Fruit fly (Drosophila melanogaster) whole organism, embryonic: ENCODE results near the gene MESK4.

Experiments
- CG10274 ChIP-seq: fragments of 200-800 bp; sonication (Bioruptor generic); optimal IDR thresholded peaks from 3 replicates; lab custom pipeline; 2017; ENCODE audit warnings: missing biosample characterization, mild to moderate bottlenecking, missing genetic modification characterization
- CG12155 ChIP-seq: fragments of 200-800 bp; sonication (Bioruptor generic); optimal IDR thresholded peaks from 3 replicates; lab custom pipeline; 2016; ENCODE audit warnings: missing biosample characterization, missing genetic modification characterization
- CG13894 ChIP-seq: fragments of 200-800 bp; sonication (Bioruptor generic); optimal IDR thresholded peaks from 3 replicates; lab custom pipeline; 2018; ENCODE audit warnings: missing biosample characterization, mild to moderate bottlenecking, missing genetic modification characterization, moderate library complexity
- CG14050 ChIP-seq: fragments of 200-800 bp; sonication (Bioruptor generic); IDR thresholded peaks from 3 replicates; pipeline ENCODE4 v1.3.6; 2022; ENCODE audit warnings: missing biosample characterization, missing genetic modification characterization
- CG14860 ChIP-seq: fragments of 200-800 bp; sonication (Bioruptor generic); IDR thresholded peaks from 3 replicates; pipeline ENCODE4 v1.3.6; 2022; ENCODE audit warnings: missing biosample characterization, missing genetic modification characterization; ENCODE audit not compliant: partially characterized antibody
- CG14965 ChIP-seq: fragments of 200-800 bp; sonication (Bioruptor generic); optimal IDR thresholded peaks from 2 replicates; lab custom pipeline; 2016; ENCODE audit warnings: missing biosample characterization, missing genetic modification characterization, borderline replicate concordance
- CG17385 ChIP-seq: fragments of 200-800 bp; sonication (Bioruptor generic); optimal IDR thresholded peaks from 3 replicates; lab custom pipeline; 2018; ENCODE audit warnings: missing biosample characterization, mild to moderate bottlenecking, missing genetic modification characterization
- CG18262 ChIP-seq: fragments of 200-800 bp; optimal IDR thresholded peaks from 3 replicates; lab custom pipeline; 2019; ENCODE audit warnings: missing biosample characterization, mild to moderate bottlenecking, missing genetic modification characterization, moderate library complexity
- CG18599 ChIP-seq: fragments of 200-800 bp; sonication (Bioruptor generic); optimal IDR thresholded peaks from 3 replicates; lab custom pipeline; 2017; ENCODE audit warnings: missing biosample characterization, missing genetic modification characterization, mild to moderate bottlenecking, moderate library complexity, missing genetic modification reagents
- CG18764 ChIP-seq: fragments of 200-800 bp; sonication (Bioruptor generic); optimal IDR thresholded peaks from 3 replicates; lab custom pipeline; 2016; ENCODE audit warnings: missing biosample characterization, missing genetic modification characterization
- CG2202 ChIP-seq: fragments of 200-800 bp; sonication (Bioruptor generic); optimal IDR thresholded peaks from 2 replicates; lab custom pipeline; 2018; ENCODE audit warnings: missing biosample characterization, mild to moderate bottlenecking, missing genetic modification characterization
- CG31224 ChIP-seq: fragments of 200-800 bp; sonication (Bioruptor generic); IDR thresholded peaks from 2 replicates; pipeline ENCODE4 v1.3.6; 2022; ENCODE audit warnings: missing biosample characterization, missing genetic modification characterization
- CG31441 ChIP-seq: fragments of 200-800 bp; sonication (Bioruptor generic); IDR thresholded peaks from 2 replicates; pipeline ENCODE4 v1.3.6; 2022; ENCODE audit warnings: missing biosample characterization, missing genetic modification characterization
- CG43689 ChIP-seq: fragments of 200-800 bp; sonication (Bioruptor generic); IDR thresholded peaks from 2 replicates; pipeline ENCODE4 v1.3.6; 2022; ENCODE audit warnings: missing biosample characterization, missing genetic modification characterization
- CG6254 ChIP-seq: fragments of 200-800 bp; sonication (Bioruptor generic); optimal IDR thresholded peaks from 3 replicates; lab custom pipeline; 2017; ENCODE audit warnings: mild to moderate bottlenecking, missing biosample characterization, missing genetic modification reagents, missing genetic modification characterization
- CG8290 ChIP-seq, 3 experiments: fragments of 200-800 bp; sonication (Bioruptor generic); optimal IDR thresholded peaks; 2 replicates each; lab custom pipeline; 2016 to 2019; ENCODE audit warnings: missing biosample characterization in 3 of 3, missing genetic modification characterization in 3 of 3, mild to moderate bottlenecking in 2 of 3, moderate library complexity in 1 of 3
- CrebB ChIP-seq: fragments of 200-800 bp; sonication (Bioruptor generic); optimal IDR thresholded peaks from 3 replicates; lab custom pipeline; 2018; ENCODE audit warnings: missing biosample characterization, mild to moderate bottlenecking, missing genetic modification characterization
- Dfd ChIP-seq, 2 experiments: fragments of >200 bp; optimal IDR thresholded peaks; 2 replicates each; lab custom pipeline; 2017; ENCODE audit warnings: missing biosample characterization in 2 of 2, missing genetic modification characterization in 2 of 2
- Doc3 ChIP-seq: fragments of 200-800 bp; sonication (Bioruptor generic); IDR thresholded peaks from 3 replicates; pipeline ENCODE4 v1.3.6; 2022; ENCODE audit warnings: missing biosample characterization, missing genetic modification characterization; ENCODE audit not compliant: partially characterized antibody
- ERR ChIP-seq: fragments of 200-800 bp; sonication (Bioruptor generic); optimal IDR thresholded peaks from 2 replicates; lab custom pipeline; 2016; ENCODE audit warnings: missing biosample characterization, missing genetic modification characterization
- Meics ChIP-seq: fragments of 200-800 bp; sonication (Bioruptor generic); optimal IDR thresholded peaks from 2 replicates; lab custom pipeline; 2017; ENCODE audit warnings: missing biosample characterization, mild to moderate bottlenecking, missing genetic modification characterization
- Myb ChIP-seq: fragments of 200-800 bp; sonication (Bioruptor generic); optimal IDR thresholded peaks from 2 replicates; lab custom pipeline; 2016; ENCODE audit warnings: missing biosample characterization, missing genetic modification characterization
- Rfx ChIP-seq: fragments of 200-800 bp; sonication (Bioruptor generic); IDR thresholded peaks from 2 replicates; pipeline ENCODE4 v1.3.6; 2022; ENCODE audit warnings: missing biosample characterization, missing genetic modification characterization
- Six4 ChIP-seq: fragments of 200-800 bp; sonication (Bioruptor generic); optimal IDR thresholded peaks from 2 replicates; lab custom pipeline; 2016; ENCODE audit warnings: missing biosample characterization, missing genetic modification characterization
- Sox100B ChIP-seq: fragments of 200-800 bp; sonication (Bioruptor generic); optimal IDR thresholded peaks from 3 replicates; lab custom pipeline; 2018; ENCODE audit warnings: missing biosample characterization, mild to moderate bottlenecking, missing genetic modification characterization
- Sox102F ChIP-seq: fragments of 200-800 bp; sonication (Bioruptor generic); optimal IDR thresholded peaks from 2 replicates; lab custom pipeline; 2018; ENCODE audit warnings: missing biosample characterization, mild to moderate bottlenecking, missing genetic modification characterization, moderate library complexity
- Stat92E ChIP-seq, 3 experiments: fragments of >200 bp in 2 of 3; fragments of 200-800 bp in 1 of 3; sonication (Bioruptor generic) in 1 of 3; optimal IDR thresholded peaks; 2 replicates each; lab custom pipeline; 2017 to 2019; ENCODE audit warnings: missing biosample characterization in 3 of 3, missing genetic modification characterization in 3 of 3, mild to moderate bottlenecking in 1 of 3, moderate library complexity in 1 of 3
- Usf ChIP-seq: fragments of 200-800 bp; sonication (Bioruptor generic); optimal IDR thresholded peaks from 2 replicates; lab custom pipeline; 2017; ENCODE audit warnings: missing genotype, missing biosample characterization, missing genetic modification characterization
- Vsx1 ChIP-seq: fragments of 200-800 bp; sonication (Bioruptor generic); optimal IDR thresholded peaks from 2 replicates; lab custom pipeline; 2017; ENCODE audit warnings: missing biosample characterization, mild to moderate bottlenecking, missing genetic modification characterization, missing genetic modification reagents
- bcd ChIP-seq: fragments of 200-800 bp; sonication (Bioruptor generic); optimal IDR thresholded peaks from 2 replicates; lab custom pipeline; 2017; ENCODE audit warnings: missing biosample characterization, mild to moderate bottlenecking, missing genetic modification characterization
- br ChIP-seq: fragments of >200 bp; optimal IDR thresholded peaks from 2 replicates; lab custom pipeline; 2017
- cad ChIP-seq: fragments of >200 bp; optimal IDR thresholded peaks from 2 replicates; lab custom pipeline; 2017; ENCODE audit warnings: missing biosample characterization, missing genetic modification characterization
- dan ChIP-seq: fragments of 200-800 bp; sonication (Bioruptor generic); IDR thresholded peaks from 2 replicates; pipeline ENCODE4 v1.3.6; 2022; ENCODE audit warnings: missing biosample characterization, missing genetic modification characterization
- dmrt11E ChIP-seq: fragments of 200-800 bp; sonication (Bioruptor generic); optimal IDR thresholded peaks from 3 replicates; lab custom pipeline; 2018; ENCODE audit warnings: missing biosample characterization, mild to moderate bottlenecking, missing genetic modification characterization, moderate library complexity
- ems ChIP-seq: fragments of 200-800 bp; sonication (Bioruptor generic); optimal IDR thresholded peaks from 3 replicates; lab custom pipeline; 2016; ENCODE audit warnings: missing biosample characterization, missing genetic modification characterization
- ewg ChIP-seq: fragments of 200-800 bp; sonication (Bioruptor generic); optimal IDR thresholded peaks from 3 replicates; lab custom pipeline; 2017; ENCODE audit warnings: mild to moderate bottlenecking, missing biosample characterization, missing genetic modification reagents, missing genetic modification characterization
- gcm ChIP-seq: fragments of 200-800 bp; sonication (Bioruptor generic); optimal IDR thresholded peaks from 2 replicates; lab custom pipeline; 2019; ENCODE audit warnings: missing biosample characterization, mild to moderate bottlenecking, missing genetic modification characterization, moderate library complexity
- gem ChIP-seq: fragments of 200-800 bp; sonication (Bioruptor generic); optimal IDR thresholded peaks from 2 replicates; lab custom pipeline; 2019; ENCODE audit warnings: missing biosample characterization, mild to moderate bottlenecking, missing genetic modification characterization, moderate library complexity
- ham ChIP-seq: fragments of 200-800 bp; sonication (Bioruptor generic); IDR thresholded peaks from 2 replicates; pipeline ENCODE4 v1.3.6; 2022; ENCODE audit warnings: missing biosample characterization, missing genetic modification characterization
- jigr1 ChIP-seq: fragments of 200-800 bp; sonication (Bioruptor generic); IDR thresholded peaks from 3 replicates; pipeline ENCODE4 v1.3.6; 2022; ENCODE audit warnings: missing biosample characterization, missing genetic modification characterization
- lmd ChIP-seq: fragments of 200-800 bp; sonication (Bioruptor generic); IDR thresholded peaks from 2 replicates; pipeline ENCODE4 v1.3.6; 2022; ENCODE audit warnings: missing biosample characterization, missing genetic modification characterization
- mirr ChIP-seq: fragments of 200-800 bp; sonication (Bioruptor generic); optimal IDR thresholded peaks from 3 replicates; lab custom pipeline; 2018; ENCODE audit warnings: missing biosample characterization, mild to moderate bottlenecking, missing genetic modification characterization
- nerfin-1 ChIP-seq: fragments of 200-800 bp; sonication (Bioruptor generic); optimal IDR thresholded peaks from 3 replicates; lab custom pipeline; 2019; ENCODE audit warnings: missing biosample characterization, mild to moderate bottlenecking, missing genetic modification characterization, moderate library complexity
- nom ChIP-seq: fragments of 200-800 bp; sonication (Bioruptor generic); optimal IDR thresholded peaks from 2 replicates; lab custom pipeline; 2017; ENCODE audit warnings: missing biosample characterization, missing genetic modification characterization, mild to moderate bottlenecking, moderate library complexity, missing genetic modification reagents
- psq ChIP-seq: fragments of 200-800 bp; sonication (Bioruptor generic); optimal IDR thresholded peaks from 2 replicates; lab custom pipeline; 2017; ENCODE audit warnings: missing biosample characterization, missing genetic modification characterization
- sc ChIP-seq, 3 experiments: fragments of >200 bp in 2 of 3; fragments of 200-800 bp in 1 of 3; sonication (Bioruptor generic) in 1 of 3; optimal IDR thresholded peaks; 2 replicates in 2 of 3; 3 replicates in 1 of 3; lab custom pipeline; 2017; ENCODE audit warnings: mild to moderate bottlenecking in 1 of 3, missing biosample characterization in 1 of 3, missing genetic modification characterization in 1 of 3, missing genetic modification reagents in 1 of 3
- sim ChIP-seq: fragments of 200-800 bp; sonication (Bioruptor generic); IDR thresholded peaks from 2 replicates; pipeline ENCODE4 v1.3.6; 2022; ENCODE audit warnings: missing biosample characterization, missing genetic modification characterization
- vnd ChIP-seq: fragments of 200-800 bp; sonication (Bioruptor generic); IDR thresholded peaks from 3 replicates; pipeline ENCODE4 v1.3.6; 2022; ENCODE audit warnings: missing biosample characterization, missing genetic modification characterization; ENCODE audit not compliant: partially characterized antibody
- vvl ChIP-seq: fragments of 200-800 bp; sonication (Bioruptor generic); IDR thresholded peaks from 2 replicates; pipeline ENCODE4 v1.3.6; 2022; ENCODE audit warnings: missing biosample characterization, missing genetic modification characterization

MESK4 gene

dm6 chr3R:16987220-16987923 is 1.2 kb upstream of the MESK4 start, which contains the start of gene CG18622 (continued):
- TF ChIP-seq CG10274 = no peak
- TF ChIP-seq nerfin-1 = no peak
- TF ChIP-seq CrebB = no peak
- TF ChIP-seq CG31224 (GFP tag; lab: Robert Waterston, UW) = no peak
- no peak for TF ChIP-seq br (lab: Kevin White, UChicago)
- TF ChIP-seq Six4 = no peak
- no peak for TF ChIP-seq Dfd (GFP tag; optimal IDR thresholded peaks at IDR 0.05; lab: Kevin White, UChicago)
- TF ChIP-seq psq = no peak
- TF ChIP-seq CG6254 (GFP tag; lab: Kevin White, UChicago) = no peak
- TF ChIP-seq ems (GFP tag; lab: Kevin White, UChicago) = no peak
- no peak for TF ChIP-seq Doc3 (GFP tag; lab: Robert Waterston, UW)
- TF ChIP-seq sim (GFP tag; lab: Robert Waterston, UW) = no peak
- peak; percentile 3 for TF ChIP-seq CG18262
- TF ChIP-seq nom (GFP tag; lab: Kevin White, UChicago) = peak; percentile 15
- TF ChIP-seq Vsx1 (GFP tag; lab: Kevin White, UChicago) = no peak
- no peak for TF ChIP-seq Meics (GFP tag; lab: Kevin White, UChicago)
- TF ChIP-seq CG43689 = no peak
- TF ChIP-seq Rfx = no peak
- no peak for TF ChIP-seq dmrt11E (tag; lab: Kevin White, UChicago)
- no peak for TF ChIP-seq jigr1
- TF ChIP-seq CG18599 (GFP tag; lab: Kevin White, UChicago) = peak; percentile 28
- no peak for TF ChIP-seq vvl (GFP tag; lab: Robert Waterston, UW)
- peak; percentile 28 for TF ChIP-seq Sox102F (GFP tag; lab: Kevin White, UChicago)
- TF ChIP-seq CG8290 (GFP tag; optimal IDR thresholded peaks at IDR 0.05; lab: Kevin White, UChicago) = no peak
- peak in 1 of 2 experiments; percentile 49 for TF ChIP-seq CG8290 (tag; optimal IDR thresholded peaks at IDR 0.05; lab: Kevin White, UChicago)
- TF ChIP-seq lmd = peak; percentile 32; the same call in 1 of the 2 replicates
- TF ChIP-seq bcd (GFP tag; lab: Kevin White, UChicago) = no peak
- TF ChIP-seq CG14050 (GFP tag; lab: Robert Waterston, UW) = no peak
- peak; percentile 11 for TF ChIP-seq Sox100B (GFP tag; lab: Kevin White, UChicago)
- no peak for TF ChIP-seq ewg
- peak; percentile 95 for TF ChIP-seq CG13894 (tag; lab: Kevin White, UChicago)
- TF ChIP-seq gem (tag; lab: Kevin White, UChicago) = peak; percentile 46
- no peak for TF ChIP-seq gcm (GFP tag; lab: Kevin White, UChicago)
- TF ChIP-seq mirr (GFP tag; lab: Kevin White, UChicago) = peak; percentile 75
- TF ChIP-seq CG17385 = no peak
- TF ChIP-seq Myb (GFP tag; lab: Kevin White, UChicago) = no peak
- no peak for TF ChIP-seq CG12155
- no peak for TF ChIP-seq CG31441 (GFP tag; lab: Robert Waterston, UW)
- TF ChIP-seq ham (GFP tag; lab: Robert Waterston, UW) = no peak
- TF ChIP-seq CG2202 (tag; lab: Kevin White, UChicago) = no peak
- peak; percentile 11 for TF ChIP-seq ERR (GFP tag; lab: Kevin White, UChicago)
- TF ChIP-seq CG18764 (GFP tag; lab: Kevin White, UChicago) = no peak
- TF ChIP-seq Stat92E (GFP tag; optimal IDR thresholded peaks at IDR 0.05; lab: Kevin White, UChicago) = no peak
- TF ChIP-seq CG14965 = no peak
- peak; percentile 44; the same call in 1 of the 3 replicates for TF ChIP-seq vnd (GFP tag; lab: Robert Waterston, UW)
- no peak for TF ChIP-seq cad (GFP tag; lab: Kevin White, UChicago)
- no peak for TF ChIP-seq CG14860 (GFP tag; lab: Robert Waterston, UW)
- no peak for TF ChIP-seq Usf
- no peak for TF ChIP-seq dan
- TF ChIP-seq sc (optimal IDR thresholded peaks at IDR 0.05; lab: Kevin White, UChicago) = no peak
- TF ChIP-seq sc (GFP tag; optimal IDR thresholded peaks at IDR 0.05; lab: Kevin White, UChicago) = peak; percentile 23
